Worm (Caenorhabditis elegans): ENCODE results near the gene F43H9.3.

The F43H9.3 gene

DNA sequence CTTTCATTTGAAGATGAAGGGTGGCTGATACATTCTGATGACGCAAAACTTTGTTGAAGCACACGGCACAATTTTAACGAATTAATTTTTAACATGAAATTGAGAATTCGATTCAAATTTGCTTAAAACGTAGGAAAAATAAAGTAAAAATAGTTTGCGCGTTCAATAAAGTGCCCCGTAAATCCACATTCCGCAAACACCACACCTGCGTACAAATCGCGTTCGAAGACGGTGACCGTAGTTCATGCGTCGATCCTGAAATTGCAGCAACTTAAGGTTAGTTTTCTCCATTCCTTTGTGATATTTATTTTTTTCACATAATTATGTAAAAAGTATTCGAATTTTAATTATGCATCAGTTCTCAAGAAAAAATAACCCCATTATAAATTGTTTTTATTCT, at the start of gene F43H9.3:
F43H9.3 (minus strand) TSS at position 189 of the 400 bp plus-strand sequence.
- TF ChIP-seq duxl-1 (tag; optimal IDR thresholded peaks at IDR 0.05; ENCODE audit: poor library complexity), result no peak
- peak; percentile 38 for TF ChIP-seq dpl-1 (GFP tag; optimal IDR thresholded peaks at IDR 0.05)
- TF ChIP-seq unc-62 (GFP tag; optimal IDR thresholded peaks at IDR 0.05 in 1 of 2), result peak in 1 of 2 experiments; percentile 46
- no peak for TF ChIP-seq unc-62 (tag; optimal IDR thresholded peaks at IDR 0.05)
- peak; percentile 56 for TF ChIP-seq aha-1 (tag)
- TF ChIP-seq lsy-2 (tag; optimal IDR thresholded peaks at IDR 0.05), result peak in 1 of 2 experiments; percentile 87
- TF ChIP-seq madf-5 (GFP tag; IDR thresholded peaks at IDR 0.05), result no peak
- no peak for TF ChIP-seq fos-1 (tag; optimal IDR thresholded peaks at IDR 0.05)
- no peak for TF ChIP-seq hmg-1.1 (GFP tag; IDR thresholded peaks at IDR 0.05)
- peak; percentile 83 for TF ChIP-seq R02D3.7 (tag; optimal IDR thresholded peaks at IDR 0.05)
- TF ChIP-seq mes-2 (tag; optimal IDR thresholded peaks at IDR 0.05; ENCODE audit: poor library complexity, severe bottlenecking), result peak; percentile 5
- TF ChIP-seq lin-38 (GFP tag; IDR thresholded peaks at IDR 0.05), result peak; percentile 31; the same call in 1 of the 2 replicates
- TF ChIP-seq hlh-11 (tag; optimal IDR thresholded peaks at IDR 0.05), result no peak

DNA sequence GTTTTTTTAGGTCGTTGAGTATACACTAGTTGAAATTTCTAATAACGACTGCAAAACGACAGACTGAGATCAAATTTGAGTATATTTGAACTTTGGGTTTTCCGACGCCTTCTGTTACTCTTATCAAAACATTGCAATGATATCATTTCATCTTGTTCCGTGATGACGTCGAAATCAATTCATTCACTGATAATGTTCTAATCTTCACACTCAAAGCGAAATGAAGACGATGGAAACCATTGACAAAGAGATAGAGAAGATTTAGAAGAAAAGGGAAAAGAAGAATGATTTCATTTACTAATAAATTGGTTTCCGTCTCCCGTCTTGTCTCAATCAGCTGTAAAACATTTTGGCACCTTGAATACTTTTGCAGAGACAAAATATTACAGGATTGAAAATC, 48.4 kb upstream of the F43H9.3 start:
- TF ChIP-seq unc-62 (GFP tag; optimal IDR thresholded peaks at IDR 0.05 in 1 of 2) (peak in 1 of 2 experiments; percentile 80), unc-62 (tag; optimal IDR thresholded peaks at IDR 0.05) (no peak), egl-43 (GFP tag; IDR thresholded peaks at IDR 0.05) (no peak), mdl-1 (tag; optimal IDR thresholded peaks at IDR 0.05) (peak in 1 of 2 experiments; percentile 24), nhr-28 (tag; optimal IDR thresholded peaks at IDR 0.05) (peak; percentile 52)

DNA sequence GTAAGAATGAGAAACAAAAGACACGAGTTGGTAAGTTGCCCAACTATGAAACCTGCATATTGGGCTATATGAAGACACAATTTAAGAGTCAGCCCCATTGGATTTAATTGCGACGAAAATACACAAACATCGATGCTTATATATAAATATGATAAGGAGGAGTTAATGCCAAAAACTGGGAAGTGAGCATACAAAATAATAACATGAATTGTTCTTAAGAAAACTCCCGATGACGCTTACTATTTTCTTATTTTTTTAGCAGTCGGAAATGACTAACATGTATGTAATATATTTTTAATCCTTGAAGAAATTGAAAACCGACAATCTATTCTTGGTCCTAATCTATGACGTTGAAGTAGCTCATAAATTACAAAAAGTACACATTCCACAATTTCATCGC, 47.3 kb upstream of the F43H9.3 start, which contains the start of gene str-144:
str-144 (minus strand) TSS at position 101 of the 400 bp plus-strand sequence.
- TF ChIP-seq ceh-44 (GFP tag; IDR thresholded peaks at IDR 0.05), result no peak
- TF ChIP-seq hif-1 (tag; optimal IDR thresholded peaks at IDR 0.05), result no peak
- no peak for TF ChIP-seq nhr-237 (tag; optimal IDR thresholded peaks at IDR 0.05)
- no peak for TF ChIP-seq zip-11 (GFP tag; IDR thresholded peaks at IDR 0.05)
- no peak for TF ChIP-seq egl-43 (GFP tag; IDR thresholded peaks at IDR 0.05)
- TF ChIP-seq dpl-1 (GFP tag; optimal IDR thresholded peaks at IDR 0.05), result no peak
- no peak for TF ChIP-seq fos-1 (tag; optimal IDR thresholded peaks at IDR 0.05)
- TF ChIP-seq attf-4 (tag; optimal IDR thresholded peaks at IDR 0.05), result no peak
- TF ChIP-seq ceh-20 (GFP tag; IDR thresholded peaks at IDR 0.05), result no peak
- no peak for TF ChIP-seq sdz-12 (GFP tag; optimal IDR thresholded peaks at IDR 0.05)
- TF ChIP-seq cey-2 (tag; optimal IDR thresholded peaks at IDR 0.05; ENCODE audit: borderline replicate concordance, insufficient read depth), result no peak
- TF ChIP-seq duxl-1 (tag; optimal IDR thresholded peaks at IDR 0.05; ENCODE audit: poor library complexity), result no peak
- no peak for TF ChIP-seq saeg-2 (GFP tag; IDR thresholded peaks at IDR 0.05)
- TF ChIP-seq zag-1 (tag; optimal IDR thresholded peaks at IDR 0.05), result no peak
- no peak for TF ChIP-seq egl-27 (tag; optimal IDR thresholded peaks at IDR 0.05)
- no peak for TF ChIP-seq lin-1 (GFP tag; IDR thresholded peaks at IDR 0.05)
- no peak for TF ChIP-seq tra-1 (GFP tag; IDR thresholded peaks at IDR 0.05)
- TF ChIP-seq jun-1 (tag; optimal IDR thresholded peaks at IDR 0.05), result no peak

DNA sequence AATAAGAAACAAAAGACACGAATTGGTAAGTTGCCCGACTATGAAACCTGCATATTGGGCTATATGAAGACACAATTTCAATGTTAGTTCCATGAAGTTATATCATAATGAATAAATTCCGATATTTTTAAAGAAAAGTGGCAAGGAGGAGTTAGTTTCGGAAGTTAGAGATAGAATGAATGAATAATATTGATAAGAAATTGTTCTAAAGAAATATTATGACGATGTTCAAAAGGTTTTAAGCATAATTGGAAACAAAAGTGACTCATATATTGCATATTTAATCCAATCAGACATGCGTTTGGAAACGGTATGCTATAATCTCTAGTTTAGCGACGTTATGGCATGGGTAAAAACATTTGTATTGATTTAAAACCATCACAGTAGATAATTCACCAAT, 44.9 kb upstream of the F43H9.3 start, which contains the start of gene str-143:
str-143 (minus strand) TSS at position 101 of the 400 bp plus-strand sequence.
- TF ChIP-seq unc-62 (GFP tag; optimal IDR thresholded peaks at IDR 0.05 in 1 of 2), result peak in 1 of 2 experiments; percentile 17
- TF ChIP-seq unc-62 (tag; optimal IDR thresholded peaks at IDR 0.05), result no peak
- no peak for TF ChIP-seq lin-1 (GFP tag; IDR thresholded peaks at IDR 0.05)

DNA sequence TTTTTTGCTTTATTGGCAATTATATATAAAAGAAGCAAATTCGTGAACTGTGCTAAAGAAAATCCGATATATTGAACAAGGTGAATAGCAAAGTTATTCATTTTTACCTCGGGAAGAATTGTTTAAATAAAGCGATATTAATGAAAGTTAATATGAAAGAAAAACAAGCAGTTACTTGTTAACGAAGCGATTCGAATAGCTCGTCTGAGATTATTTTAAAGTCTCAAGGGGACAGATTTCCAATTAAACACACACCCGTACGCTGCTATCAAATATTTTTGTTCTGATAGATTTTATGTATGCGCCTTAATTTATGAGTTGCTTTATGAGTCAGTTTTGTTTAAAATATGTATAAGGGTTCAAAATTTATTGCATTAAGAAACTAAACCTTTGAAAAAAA, 43.1 kb upstream of the F43H9.3 start, which contains the start of gene str-140:
str-140 (minus strand) TSS at position 101 of the 400 bp plus-strand sequence.
- TF ChIP-seq rbr-2 (tag; optimal IDR thresholded peaks at IDR 0.05) (no peak), F26F4.8 (GFP tag; conservative IDR thresholded peaks at IDR 0.05) (no peak), lin-13 (GFP tag; optimal IDR thresholded peaks at IDR 0.05) (no peak), skn-1 (tag; optimal IDR thresholded peaks at IDR 0.05) (no peak), tra-1 (GFP tag; IDR thresholded peaks at IDR 0.05) (no peak), php-3 (GFP tag; IDR thresholded peaks at IDR 0.05) (no peak), mes-2 (tag; optimal IDR thresholded peaks at IDR 0.05; ENCODE audit: poor library complexity, severe bottlenecking) (no peak), ceh-62 (tag; optimal IDR thresholded peaks at IDR 0.05) (no peak), zfp-3 (GFP tag; conservative IDR thresholded peaks at IDR 0.05) (no peak), ceh-82 (tag; optimal IDR thresholded peaks at IDR 0.05) (no peak), unc-62 (GFP tag; optimal IDR thresholded peaks at IDR 0.05 in 1 of 2) (no peak), unc-62 (tag; optimal IDR thresholded peaks at IDR 0.05) (no peak)

Measured in whole organism, L4 larva.